Worm (Caenorhabditis elegans): Measurements from ENCODE around the gene K12D12.5.

The K12D12.5 gene

DNA sequence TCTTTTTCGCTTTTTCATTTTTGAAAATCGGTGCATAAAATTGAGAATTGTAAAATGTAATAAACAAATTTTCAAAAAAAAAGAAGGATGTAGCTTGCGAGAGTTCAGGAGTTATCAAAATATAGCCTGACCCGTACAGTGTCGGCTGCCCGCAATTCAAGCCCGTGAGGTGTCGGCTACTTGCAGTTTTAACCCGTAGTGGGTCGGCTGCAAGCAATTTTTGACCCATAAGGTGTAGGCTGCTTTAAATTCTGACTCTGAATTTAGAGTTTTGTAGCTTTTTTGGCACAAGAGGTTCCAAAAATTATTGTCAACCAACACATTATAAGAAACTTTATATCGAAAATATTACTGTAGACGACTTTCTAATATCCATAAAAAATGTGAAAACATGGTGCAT lies 14.9 kb upstream of the K12D12.5 start (continued):
- no peak for TF ChIP-seq fos-1 (tag; optimal IDR thresholded peaks at IDR 0.05)
- 0 out of 2 replicates have a peak, but pooled peaks have one; percentile 45 for TF ChIP-seq snpc-1.2 (GFP tag; IDR thresholded peaks at IDR 0.05)
- no peak for TF ChIP-seq nhr-48 (tag; optimal IDR thresholded peaks at IDR 0.05)

DNA sequence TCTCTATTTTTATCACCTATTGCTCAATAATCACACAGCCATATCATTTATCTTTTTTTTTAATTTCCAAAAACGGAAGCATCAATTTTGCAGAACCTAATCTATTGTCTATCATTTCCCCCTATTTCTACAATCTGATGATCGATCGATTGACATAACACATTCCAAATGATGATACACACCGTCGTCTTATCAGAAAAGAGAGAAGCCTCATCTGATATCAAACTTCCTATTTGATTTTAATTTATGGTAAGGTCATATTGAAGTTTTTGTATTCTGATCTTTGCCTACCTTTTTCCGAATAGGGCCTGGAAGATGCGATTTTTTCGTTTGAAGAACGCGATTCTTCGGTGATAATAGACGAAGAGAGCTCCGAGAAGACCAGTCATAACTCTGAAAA lies 11.3 kb upstream of the K12D12.5 start:
- TF ChIP-seq lin-29 (GFP tag; IDR thresholded peaks at IDR 0.05) (no peak), lin-38 (GFP tag; IDR thresholded peaks at IDR 0.05) (no peak), aha-1 (tag) (peak; percentile 79), cey-2 (tag; optimal IDR thresholded peaks at IDR 0.05; ENCODE audit: borderline replicate concordance, insufficient read depth) (no peak), snpc-4 (tag; optimal IDR thresholded peaks at IDR 0.05) (no peak), Y105C5A.15 (GFP tag; IDR thresholded peaks at IDR 0.05) (no peak), nhr-76 (tag; optimal IDR thresholded peaks at IDR 0.05) (no peak), ZK337.2 (GFP tag; IDR thresholded peaks at IDR 0.05) (no peak), unc-39 (tag; optimal IDR thresholded peaks at IDR 0.05) (no peak), nhr-28 (tag; optimal IDR thresholded peaks at IDR 0.05) (peak; percentile 31)

DNA sequence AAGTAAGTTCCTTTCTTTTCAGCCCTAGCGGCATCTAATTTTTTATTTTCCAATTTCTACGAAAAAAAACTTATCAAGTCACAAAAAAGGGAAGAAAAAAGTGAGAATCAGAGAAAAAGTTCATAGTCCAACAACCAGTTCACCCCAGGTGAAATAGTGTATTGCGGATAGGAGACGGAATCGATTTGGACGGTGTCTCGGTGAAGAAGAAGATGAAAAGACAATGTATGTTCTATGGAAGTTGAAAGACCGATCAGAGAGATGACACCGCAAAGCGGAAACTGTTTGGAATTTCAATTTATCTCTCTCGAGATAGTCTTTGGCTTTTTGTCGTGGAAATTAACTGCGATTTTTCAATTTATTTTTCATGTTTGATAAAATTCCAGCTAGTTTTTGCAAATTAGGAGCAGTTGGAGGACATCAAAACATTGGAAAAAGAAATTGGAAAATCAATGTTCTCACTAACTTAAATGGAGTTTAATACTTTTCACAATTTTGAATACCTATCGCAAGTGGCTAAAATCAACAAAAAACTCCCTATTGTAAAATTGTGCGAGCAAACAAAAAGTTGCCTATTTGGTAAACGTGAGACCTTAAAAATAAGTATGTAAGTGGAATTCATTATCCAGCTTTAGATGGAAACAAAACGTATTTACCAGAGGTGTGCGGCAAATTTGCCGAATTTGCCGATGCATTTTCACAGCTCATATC lies 8.5 kb upstream of the K12D12.5 start:
- peak; percentile 28; the same call in 1 of the 2 replicates for TF ChIP-seq dmd-6 (GFP tag; IDR thresholded peaks at IDR 0.05)
- TF ChIP-seq mdl-1 (tag; optimal IDR thresholded peaks at IDR 0.05) = peak in 1 of 2 experiments; percentile 22
- TF ChIP-seq fos-1 (tag; optimal IDR thresholded peaks at IDR 0.05) = no peak
- no peak for TF ChIP-seq daf-16 (GFP tag; optimal IDR thresholded peaks at IDR 0.05)
- no peak for TF ChIP-seq daf-16 (tag; optimal IDR thresholded peaks at IDR 0.05)
- TF ChIP-seq nhr-48 (tag; optimal IDR thresholded peaks at IDR 0.05) = peak; percentile 12
- no peak for TF ChIP-seq Y75B8A.6 (GFP tag; IDR thresholded peaks at IDR 0.05)
- peak; percentile 31 for TF ChIP-seq hlh-11 (tag; optimal IDR thresholded peaks at IDR 0.05)
- no peak for TF ChIP-seq unc-39 (tag; optimal IDR thresholded peaks at IDR 0.05)
- peak in 1 of 2 experiments; percentile 92 for TF ChIP-seq unc-62 (GFP tag; optimal IDR thresholded peaks at IDR 0.05 in 1 of 2)
- TF ChIP-seq unc-62 (tag; optimal IDR thresholded peaks at IDR 0.05) = no peak
- TF ChIP-seq nhr-28 (tag; optimal IDR thresholded peaks at IDR 0.05) = peak; percentile 6
- no peak for TF ChIP-seq madf-9 (GFP tag; conservative IDR thresholded peaks at IDR 0.05)

DNA sequence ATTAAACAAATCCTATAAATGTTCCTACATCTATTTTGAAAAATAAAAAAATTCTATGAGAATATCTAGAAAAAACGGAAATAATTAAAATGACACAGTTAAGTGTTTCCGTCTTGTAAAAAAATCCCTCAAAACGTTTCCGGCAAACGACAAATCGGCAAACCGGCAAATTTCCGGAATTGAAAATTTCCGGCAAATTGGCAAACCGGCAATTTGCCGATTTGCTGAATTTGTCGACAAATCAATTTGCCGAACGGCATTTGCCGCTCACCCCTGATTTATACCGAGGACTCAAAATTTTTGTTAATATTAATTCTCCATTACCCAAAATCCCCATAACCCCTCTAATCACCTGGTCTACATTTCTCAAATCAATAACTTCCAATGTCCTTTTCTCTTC lies 7.7 kb upstream of the K12D12.5 start:
- TF ChIP-seq zfp-2 (tag; optimal IDR thresholded peaks at IDR 0.05) = no peak
- TF ChIP-seq unc-62 (GFP tag; optimal IDR thresholded peaks at IDR 0.05 in 1 of 2) = peak in 1 of 2 experiments; percentile 52
- TF ChIP-seq unc-62 (tag; optimal IDR thresholded peaks at IDR 0.05) = no peak

DNA sequence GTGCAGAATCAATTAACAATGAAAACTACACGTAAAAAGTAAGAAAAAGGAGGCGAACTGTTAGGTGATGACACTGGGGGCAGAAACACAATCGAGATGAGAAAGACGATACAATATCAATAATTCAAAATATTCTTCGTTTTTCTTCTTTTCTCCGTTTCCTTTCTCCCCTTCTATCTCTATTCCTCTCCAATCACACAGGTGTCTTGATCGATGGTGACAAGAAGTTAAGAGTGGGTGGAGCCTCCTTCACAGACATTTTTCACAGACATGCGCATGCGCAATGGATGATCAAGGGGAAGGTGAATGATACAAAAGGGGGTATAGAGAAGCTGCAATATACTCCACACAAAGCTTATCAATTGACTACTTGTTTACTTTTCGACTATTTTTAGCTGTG lies 6.1 kb upstream of the K12D12.5 start:
- TF ChIP-seq daf-12 (tag; optimal IDR thresholded peaks at IDR 0.05) = no peak
- TF ChIP-seq hlh-30 (tag; optimal IDR thresholded peaks at IDR 0.05; ENCODE audit: insufficient read depth) = peak; percentile 29
- TF ChIP-seq nhr-28 (tag; optimal IDR thresholded peaks at IDR 0.05) = peak; percentile 33

DNA sequence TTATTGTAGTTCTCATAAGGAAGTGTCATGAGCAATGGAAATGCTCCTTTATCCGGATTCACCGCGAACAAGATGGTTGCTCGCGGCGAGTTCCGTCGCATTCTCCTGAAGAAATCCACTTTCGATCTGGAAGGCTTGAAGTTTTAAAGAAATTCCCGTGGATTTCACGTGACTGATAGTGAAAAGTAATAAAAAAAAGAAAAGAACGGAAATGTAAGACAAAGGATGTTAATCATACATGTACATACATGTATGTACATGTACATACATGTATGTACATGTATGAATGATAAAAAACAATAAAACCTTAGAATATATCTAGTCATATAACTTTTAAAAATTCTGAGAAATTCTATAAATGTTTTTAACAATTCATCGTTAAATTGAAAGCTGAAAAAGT lies 4.5 kb upstream of the K12D12.5 start, which contains the start of gene clh-1:
clh-1 (minus strand) TSS at position 101 of the 400 bp plus-strand sequence.
- TF ChIP-seq nhr-237 (tag; optimal IDR thresholded peaks at IDR 0.05) = no peak
- TF ChIP-seq lin-1 (GFP tag; IDR thresholded peaks at IDR 0.05) = no peak

DNA sequence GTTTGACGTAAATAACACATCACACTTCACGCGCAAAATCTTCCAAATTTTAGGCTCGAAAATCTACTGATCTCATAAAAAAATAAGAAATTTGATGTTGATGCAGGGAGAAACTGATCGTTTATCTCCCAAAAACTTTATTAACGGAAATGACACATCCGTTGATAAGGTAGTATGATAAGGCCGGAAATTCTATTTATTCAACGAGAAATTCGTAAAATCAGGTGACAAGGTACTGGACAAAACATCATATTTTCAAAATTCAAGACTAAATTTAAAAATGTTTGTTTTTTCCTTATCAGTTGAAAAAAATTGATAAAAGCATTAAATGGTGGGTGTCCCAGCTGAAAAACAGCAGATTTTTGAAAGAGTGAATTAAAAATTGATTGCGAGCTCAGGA lies 996 bp upstream of the K12D12.5 start:
- TF ChIP-seq daf-16 (GFP tag; optimal IDR thresholded peaks at IDR 0.05) (no peak), daf-16 (tag; optimal IDR thresholded peaks at IDR 0.05) (peak; percentile 49), daf-8 (GFP tag; IDR thresholded peaks at IDR 0.05) (no peak)
